Fruit fly (Drosophila melanogaster): ENCODE results near the gene CG11899.

The CG11899 gene

dm6 chr3R:29207012-29207656 lies 6.9 kb downstream of the CG11899 start (continued):
- TF ChIP-seq CG18262 (tag; optimal IDR thresholded peaks at IDR 0.05) (peak; percentile 39), NfI (GFP tag; optimal IDR thresholded peaks at IDR 0.05) (peak; percentile 73), Med (GFP tag) (peak; percentile 80), CG34224 (GFP tag; IDR thresholded peaks at IDR 0.05; ENCODE audit: partially characterized antibody) (no peak), GATAe (GFP tag; conservative IDR thresholded peaks at IDR 0.05) (no peak), Vsx1 (GFP tag; optimal IDR thresholded peaks at IDR 0.05) (peak; percentile 19), CG7745 (tag; optimal IDR thresholded peaks at IDR 0.05) (no peak), CG15696 (tag; optimal IDR thresholded peaks at IDR 0.05) (peak; percentile 37), CG6683 (GFP tag; optimal IDR thresholded peaks at IDR 0.05) (no peak), NK7.1 (GFP tag; optimal IDR thresholded peaks at IDR 0.05) (no peak), CG11456 (GFP tag; IDR thresholded peaks at IDR 0.05) (peak; percentile 74), CG32767 (GFP tag; IDR thresholded peaks at IDR 0.05) (no peak), Doc2 (GFP tag; IDR thresholded peaks at IDR 0.05) (no peak), CG8388 (GFP tag; optimal IDR thresholded peaks at IDR 0.05) (peak; percentile 36), CG1233 (GFP tag; optimal IDR thresholded peaks at IDR 0.05) (peak; percentile 47), CG31365 (tag; optimal IDR thresholded peaks at IDR 0.05) (no peak), grn (GFP tag; optimal IDR thresholded peaks at IDR 0.05) (peak; percentile 2), CG14860 (GFP tag; IDR thresholded peaks at IDR 0.05; ENCODE audit: partially characterized antibody) (no peak), Dbx (GFP tag; IDR thresholded peaks at IDR 0.05) (peak; percentile 53; the same call in 1 of the 3 replicates), Dfd (GFP tag; optimal IDR thresholded peaks at IDR 0.05) (no peak), Mrtf (GFP tag; IDR thresholded peaks at IDR 0.05) (peak; percentile 78), CG4617 (GFP tag; optimal IDR thresholded peaks at IDR 0.05; ENCODE audit: borderline replicate concordance) (no peak), Scr (GFP tag; IDR thresholded peaks at IDR 0.05; ENCODE audit: partially characterized antibody) (no peak), amos (GFP tag; IDR thresholded peaks at IDR 0.05; ENCODE audit: partially characterized antibody) (no peak), CTCF (GFP tag; optimal IDR thresholded peaks at IDR 0.05) (peak; percentile 3), CG15011 (GFP tag; optimal IDR thresholded peaks at IDR 0.05) (no peak), Sox102F (GFP tag; optimal IDR thresholded peaks at IDR 0.05) (peak; percentile 74), gfzf (GFP tag; optimal IDR thresholded peaks at IDR 0.05) (no peak), CG11695 (GFP tag; IDR thresholded peaks at IDR 0.05) (peak; percentile 67; the same call in 2 of the 3 replicates), CG18599 (GFP tag; optimal IDR thresholded peaks at IDR 0.05) (peak; percentile 62), HmgD (GFP tag; optimal IDR thresholded peaks at IDR 0.05) (no peak), ase (GFP tag; IDR thresholded peaks at IDR 0.05) (peak; percentile 66; the same call in 2 of the 3 replicates), cwo (GFP tag; optimal IDR thresholded peaks at IDR 0.05) (peak; percentile 24), CG7556 (GFP tag; optimal IDR thresholded peaks at IDR 0.05) (peak; percentile 16), CG1832 (GFP tag; optimal IDR thresholded peaks at IDR 0.05) (no peak), Nf-YB (GFP tag; optimal IDR thresholded peaks at IDR 0.05) (peak; percentile 0), ara (GFP tag; IDR thresholded peaks at IDR 0.05) (peak; percentile 69), prd (optimal IDR thresholded peaks at IDR 0.05) (no peak), prd (GFP tag; IDR thresholded peaks at IDR 0.05) (peak; percentile 77), Lhr (GFP tag; optimal IDR thresholded peaks at IDR 0.05) (no peak), Aef1 (GFP tag; IDR thresholded peaks at IDR 0.05) (peak; percentile 76), CG6791 (GFP tag; IDR thresholded peaks at IDR 0.05; ENCODE audit: partially characterized antibody) (no peak), CG16779 (GFP tag; IDR thresholded peaks at IDR 0.05) (no peak), CG13624 (GFP tag; optimal IDR thresholded peaks at IDR 0.05) (no peak), sim (GFP tag; IDR thresholded peaks at IDR 0.05) (no peak), CG4360 (GFP tag; IDR thresholded peaks at IDR 0.05) (peak; percentile 65), wek (GFP tag; optimal IDR thresholded peaks at IDR 0.05) (no peak)

Measured in whole organism, embryonic.